Worm (Caenorhabditis elegans) whole organism, mixed stage, embryonic: ENCODE data around the gene srab-22.

Experiments
- nhr-12 ChIP-seq: fragments of 150-350 bp; optimal IDR thresholded peaks from 2 replicates; lab custom pipeline; 2014; ENCODE audit warnings: missing biosample characterization, missing genetic modification characterization
- unc-39 ChIP-seq: fragments of 150-350 bp; optimal IDR thresholded peaks from 2 replicates; lab custom pipeline; 2014; ENCODE audit warnings: missing biosample characterization, missing genetic modification characterization

DNA sequence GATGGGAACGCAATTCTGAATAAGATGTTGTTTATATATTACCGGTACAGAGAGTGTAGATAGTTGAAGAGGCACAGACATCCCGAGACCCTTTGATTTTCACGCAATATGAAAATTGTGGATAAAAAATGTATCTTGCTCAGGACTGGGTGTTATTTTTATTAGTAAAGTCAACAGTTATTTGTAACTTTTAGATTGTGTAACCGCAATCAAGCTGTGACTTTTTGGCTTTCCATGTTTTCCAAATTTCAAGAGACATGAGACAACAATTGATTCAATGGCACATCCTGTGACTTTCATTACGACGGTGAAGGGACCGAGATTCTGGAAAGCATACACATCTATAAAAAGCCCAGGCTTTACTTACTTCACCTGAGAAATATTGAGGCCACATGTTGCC lies 50.1 kb downstream of the srab-22 start:
- TF ChIP-seq nhr-12 (tag; lab: Kevin White, UChicago) (no peak), unc-39 (tag; lab: Kevin White, UChicago) (no peak)
